Worm (Caenorhabditis elegans) whole organism, L3 larva: ENCODE data around the gene C32H11.4.
A peak's percentile ranks its signal among the peaks of the same experiment; 100 is the strongest.

Experiments used
- R02D3.7 ChIP-seq: fragments of 150-350 bp; optimal IDR thresholded peaks from 2 replicates; lab custom pipeline; 2014; ENCODE audit warnings: missing biosample characterization, missing genetic modification characterization
- ceh-16 ChIP-seq: sonication (generic microtip); optimal IDR thresholded peaks from 2 replicates; lab custom pipeline; 2017; ENCODE audit warnings: missing biosample characterization, missing genetic modification characterization
- ceh-28 ChIP-seq: fragments of 150-350 bp; optimal IDR thresholded peaks from 2 replicates; lab custom pipeline; 2014; ENCODE audit warnings: missing biosample characterization, missing genetic modification reagents, missing genetic modification characterization
- ceh-9 ChIP-seq: sonication (generic microtip); optimal IDR thresholded peaks from 2 replicates; lab custom pipeline; 2018; ENCODE audit warnings: missing biosample characterization, missing genetic modification characterization
- egl-27 ChIP-seq: sonication (generic microtip); optimal IDR thresholded peaks from 4 replicates; lab custom pipeline; 2017; ENCODE audit warnings: missing biosample characterization, missing genetic modification reagents, missing genetic modification characterization
- egl-5 ChIP-seq: fragments of 150-350 bp; optimal IDR thresholded peaks from 2 replicates; lab custom pipeline; 2017; ENCODE audit warnings: missing biosample characterization, missing genetic modification reagents, missing genetic modification characterization, inconsistent platforms
- elt-2 ChIP-seq: sonication (generic microtip); optimal IDR thresholded peaks from 2 replicates; lab custom pipeline; 2016; ENCODE audit warnings: missing genetic modification reagents, mild to moderate bottlenecking, missing genetic modification characterization, missing compliant biosample characterization
- fkh-10 ChIP-seq: sonication (generic microtip); optimal IDR thresholded peaks from 2 replicates; lab custom pipeline; 2017; ENCODE audit warnings: missing biosample characterization, missing genetic modification reagents, missing genetic modification characterization
- fkh-2 ChIP-seq: fragments of 150-350 bp; optimal IDR thresholded peaks from 2 replicates; lab custom pipeline; 2014; ENCODE audit warnings: missing biosample characterization, missing genetic modification reagents, missing genetic modification characterization
- hmg-11 ChIP-seq: sonication (generic microtip); optimal IDR thresholded peaks from 2 replicates; lab custom pipeline; 2016; ENCODE audit warnings: missing genetic modification characterization, missing compliant biosample characterization
- jun-1 ChIP-seq: fragments of 150-350 bp; optimal IDR thresholded peaks from 2 replicates; lab custom pipeline; 2014; ENCODE audit warnings: missing biosample characterization, missing genetic modification reagents, missing genetic modification characterization
- lin-39 ChIP-seq: fragments of 150-350 bp; optimal IDR thresholded peaks from 2 replicates; lab custom pipeline; 2018; ENCODE audit warnings: missing biosample characterization, missing genetic modification reagents, missing genetic modification characterization
- lsy-12 ChIP-seq: sonication (generic microtip); optimal IDR thresholded peaks from 2 replicates; lab custom pipeline; 2016; ENCODE audit warnings: mild to moderate bottlenecking, missing genetic modification characterization, missing compliant biosample characterization
- mdl-1 ChIP-seq: fragments of 150-350 bp; optimal IDR thresholded peaks from 2 replicates; lab custom pipeline; 2014; ENCODE audit warnings: missing biosample characterization, missing genetic modification characterization
- mml-1 ChIP-seq: fragments of 150-350 bp; sonication (generic microtip); optimal IDR thresholded peaks from 3 replicates; lab custom pipeline; 2014; ENCODE audit warnings: missing biosample characterization, missing genetic modification characterization
- nfya-1 ChIP-seq: sonication (generic microtip); optimal IDR thresholded peaks from 2 replicates; lab custom pipeline; 2017; ENCODE audit warnings: missing genetic modification characterization, mild to moderate bottlenecking, missing compliant biosample characterization, antibody characterized with exemption, moderate library complexity; ENCODE audit not compliant: insufficient read depth
- nhr-11 ChIP-seq: fragments of 150-350 bp; optimal IDR thresholded peaks from 2 replicates; lab custom pipeline; 2014; ENCODE audit warnings: missing biosample characterization, missing genetic modification characterization
- nhr-12 ChIP-seq: fragments of 150-350 bp; optimal IDR thresholded peaks from 2 replicates; lab custom pipeline; 2014; ENCODE audit warnings: missing biosample characterization, missing genetic modification characterization
- nhr-23 ChIP-seq: fragments of 150-350 bp; optimal IDR thresholded peaks from 2 replicates; lab custom pipeline; 2014; ENCODE audit warnings: missing biosample characterization, missing genetic modification reagents, missing genetic modification characterization
- nhr-237 ChIP-seq: fragments of 150-350 bp; optimal IDR thresholded peaks from 2 replicates; lab custom pipeline; 2014; ENCODE audit warnings: missing biosample characterization, missing genetic modification characterization
- nhr-43 ChIP-seq: sonication (generic microtip); optimal IDR thresholded peaks from 2 replicates; lab custom pipeline; 2016; ENCODE audit warnings: mild to moderate bottlenecking, missing genetic modification characterization, missing compliant biosample characterization; ENCODE audit not compliant: poor library complexity, severe bottlenecking
- nhr-76 ChIP-seq: fragments of 150-350 bp; sonication (generic microtip); optimal IDR thresholded peaks from 5 replicates; lab custom pipeline; 2014; ENCODE audit warnings: missing biosample characterization, missing genetic modification characterization
- pqm-1 ChIP-seq: fragments of 150-350 bp; optimal IDR thresholded peaks from 2 replicates; lab custom pipeline; 2017; ENCODE audit warnings: missing biosample characterization, missing genetic modification characterization, inconsistent platforms
- skn-1 ChIP-seq: fragments of 150-350 bp; optimal IDR thresholded peaks from 2 replicates; lab custom pipeline; 2014; ENCODE audit warnings: missing biosample characterization, missing genetic modification characterization
- tbx-2 ChIP-seq: sonication (generic microtip); optimal IDR thresholded peaks from 2 replicates; lab custom pipeline; 2016; ENCODE audit warnings: mild to moderate bottlenecking, missing genetic modification characterization, missing compliant biosample characterization
- ztf-4 ChIP-seq: fragments of 150-350 bp; optimal IDR thresholded peaks from 2 replicates; lab custom pipeline; 2014; ENCODE audit warnings: missing biosample characterization, missing genetic modification characterization

The C32H11.4 gene

DNA sequence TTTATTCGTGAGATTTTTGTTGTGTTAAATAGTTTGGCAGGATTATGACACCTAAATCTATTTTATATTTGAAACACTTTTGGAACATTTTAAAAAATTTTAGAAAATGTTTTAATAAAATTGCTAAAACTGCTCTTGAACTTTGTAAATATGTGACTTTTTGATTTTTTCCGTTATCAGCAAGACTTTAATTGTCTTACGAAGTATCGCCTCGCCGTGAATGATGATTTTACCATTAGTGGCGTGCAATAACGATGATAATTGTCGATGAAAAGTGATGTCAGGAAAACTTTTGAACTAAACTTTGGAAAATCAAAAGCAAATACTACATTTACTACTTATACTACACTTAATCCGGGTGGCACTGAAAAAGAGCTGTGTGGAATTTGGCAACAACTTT lies 511 bp upstream of the C32H11.4 start:
- no peak for TF ChIP-seq nfya-1 (tag; lab: Kevin White, UChicago)
- peak; percentile 52 for TF ChIP-seq pqm-1 (tag; lab: Kevin White, UChicago)
- no peak for TF ChIP-seq mml-1 (tag; lab: Kevin White, UChicago)
- peak; percentile 33 for TF ChIP-seq skn-1 (tag; lab: Kevin White, UChicago)
- TF ChIP-seq nhr-23 (tag; lab: Kevin White, UChicago) = no peak

DNA sequence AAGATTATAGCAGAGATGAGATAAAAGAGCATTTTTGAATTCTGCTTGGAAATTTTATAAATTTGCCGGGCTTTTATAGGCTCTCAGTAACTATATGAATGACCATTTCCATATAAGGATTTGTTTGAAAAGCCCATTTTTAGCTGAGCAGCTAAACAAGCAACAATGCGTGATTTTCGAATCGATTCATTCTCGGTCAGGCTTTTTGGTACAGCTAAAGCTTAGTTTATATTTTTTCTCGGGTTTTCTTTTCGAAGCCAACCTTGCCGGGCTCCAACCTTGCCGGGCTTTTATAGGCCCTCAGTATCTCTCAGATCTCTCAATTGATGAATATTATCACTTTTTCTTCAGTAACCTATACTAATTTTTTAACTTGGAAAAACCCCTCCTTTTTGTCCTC lies 3.3 kb downstream of the C32H11.4 start, which contains the start of gene srlf-4:
TSS of gene srlf-4 (minus strand) at position 101 of the 400 bp plus-strand sequence.
- TF ChIP-seq fkh-2 (tag; lab: Kevin White, UChicago) (no peak), hmg-11 (no peak)

DNA sequence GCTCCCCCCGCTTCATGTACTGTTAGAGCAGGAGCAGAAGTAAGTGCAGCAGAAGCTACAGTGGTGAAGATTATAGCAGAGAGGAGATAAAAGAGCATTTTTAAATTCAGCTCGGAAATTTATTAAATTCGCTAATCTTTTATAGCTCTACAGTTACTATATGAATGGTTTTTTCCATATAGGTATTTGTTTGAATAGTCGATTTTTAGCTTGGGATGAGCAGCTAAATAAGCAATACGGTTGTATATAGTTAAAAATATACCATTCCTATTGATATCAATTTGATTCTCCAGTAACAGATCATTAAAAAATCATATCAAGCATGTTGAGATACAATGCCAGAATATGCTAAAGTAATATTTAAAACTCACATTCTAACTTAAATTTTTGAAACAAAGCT lies 5.6 kb downstream of the C32H11.4 start, which contains the start of gene srlf-5:
TSS of gene srlf-5 (minus strand) at position 101 of the 400 bp plus-strand sequence.
- no peak for TF ChIP-seq ztf-4 (tag; lab: Kevin White, UChicago)
- TF ChIP-seq egl-5 (tag; lab: Kevin White, UChicago) = no peak

DNA sequence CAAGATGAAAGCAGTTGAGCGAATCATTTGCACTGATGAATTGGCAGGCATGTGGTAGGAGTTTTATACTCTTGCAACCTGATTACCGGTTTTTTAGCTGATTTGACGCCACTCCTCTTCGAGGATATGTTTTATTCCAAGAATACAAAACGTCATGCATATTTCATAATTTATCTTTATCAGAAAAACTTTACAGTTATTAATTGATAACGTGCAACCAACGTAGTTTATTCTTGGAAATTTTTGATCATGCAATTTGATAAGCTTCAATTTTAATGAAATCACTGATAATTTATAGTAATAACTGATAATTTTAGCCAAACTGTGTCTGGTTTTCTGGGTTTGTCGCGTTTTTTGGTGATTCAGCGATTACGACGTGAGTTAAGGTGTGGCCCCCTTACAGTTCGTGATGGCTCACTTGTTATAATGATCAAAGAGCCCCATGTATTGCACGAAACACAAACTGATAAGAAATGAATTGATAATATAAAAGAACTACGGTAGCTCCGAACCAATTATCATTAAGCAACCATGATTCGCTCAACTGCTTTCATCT lies 15.2 kb downstream of the C32H11.4 start, which contains the start of the genes cld-1 and dod-21:
TSS of gene cld-1 (minus strand) at position 51 of the 556 bp plus-strand sequence.
TSS of gene dod-21 (plus strand) at position 518 of the 556 bp plus-strand sequence.
- TF ChIP-seq nfya-1 (tag; lab: Kevin White, UChicago) = peak; percentile 8
- TF ChIP-seq pqm-1 (tag; lab: Kevin White, UChicago) = peak; percentile 49
- peak; percentile 98 for TF ChIP-seq elt-2 (tag; lab: Kevin White, UChicago)
- no peak for TF ChIP-seq lsy-12 (tag; lab: Kevin White, UChicago)
- TF ChIP-seq, all 47 proteins: peak for 3

DNA sequence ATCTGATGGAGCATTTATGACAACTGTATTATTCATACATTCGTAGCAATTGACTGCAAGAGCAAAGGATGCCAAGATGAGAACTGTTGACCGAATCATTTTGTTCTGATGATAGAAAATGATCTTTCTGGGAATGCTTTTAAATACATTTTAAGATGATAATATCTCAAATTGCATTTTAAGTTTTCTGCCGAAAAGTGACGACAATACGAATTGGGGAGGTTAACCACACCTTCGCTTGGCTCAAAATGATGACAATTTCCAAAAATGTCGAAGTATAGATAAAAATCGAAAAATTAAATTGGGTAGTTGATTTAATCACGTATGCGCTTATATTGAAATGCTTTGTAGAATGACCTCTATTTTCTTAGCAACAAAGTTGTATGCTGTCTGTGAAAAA lies 20.2 kb downstream of the C32H11.4 start, which contains the start of gene dod-24:
TSS of gene dod-24 (minus strand) at position 101 of the 400 bp plus-strand sequence.
- TF ChIP-seq elt-2 (tag; lab: Kevin White, UChicago) = peak; percentile 5
- no peak for TF ChIP-seq egl-5 (tag; lab: Kevin White, UChicago)

DNA sequence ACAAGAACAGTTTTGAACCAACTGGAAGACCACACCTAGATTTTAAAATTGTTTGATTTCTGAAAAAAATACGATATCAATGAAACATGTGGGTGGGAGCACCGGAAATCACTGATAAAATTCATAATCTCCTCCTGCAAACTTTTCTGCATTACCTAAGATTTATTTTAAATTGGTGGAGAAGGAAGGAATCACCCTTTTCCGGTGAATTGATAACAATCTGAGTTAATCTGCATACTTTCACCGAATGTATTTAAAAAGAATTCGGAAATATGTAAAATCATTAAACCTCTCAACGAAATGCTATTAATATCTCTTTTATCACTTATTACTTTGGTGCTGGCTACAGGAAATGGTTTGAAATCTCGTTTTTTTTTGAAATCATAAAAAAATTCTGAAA lies 21.6 kb downstream of the C32H11.4 start, which contains the start of gene dct-19:
TSS of gene dct-19 (plus strand) at position 301 of the 400 bp plus-strand sequence.
- TF ChIP-seq ceh-9 (tag; lab: Kevin White, UChicago) = no peak

DNA sequence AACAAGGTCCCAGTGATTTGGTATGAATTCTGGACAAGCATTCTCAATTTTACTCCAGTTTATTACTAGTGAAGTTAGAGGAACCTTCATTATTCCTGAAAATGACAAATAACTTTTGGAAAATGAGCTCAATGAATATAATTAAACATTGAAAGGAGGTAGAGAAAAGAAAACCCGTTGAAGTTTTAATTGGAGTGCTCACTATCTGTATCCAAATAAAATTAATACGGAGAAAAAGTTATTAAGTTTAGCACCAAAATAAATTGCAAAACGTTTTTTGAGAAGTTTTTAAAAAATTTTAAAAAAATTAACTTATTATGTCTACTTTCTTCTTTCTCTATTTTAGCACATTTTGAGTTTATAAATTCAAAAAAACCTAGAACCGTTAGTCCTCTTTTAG lies 25.4 kb downstream of the C32H11.4 start, which contains the start of gene F55G11.1:
TSS of gene F55G11.1 (minus strand) at position 101 of the 400 bp plus-strand sequence.
- no peak for TF ChIP-seq nhr-12
- TF ChIP-seq jun-1 = no peak
- TF ChIP-seq mdl-1 (tag; lab: Kevin White, UChicago) = no peak
- TF ChIP-seq ceh-9 (tag; lab: Kevin White, UChicago) = no peak
- no peak for TF ChIP-seq tbx-2 (tag; lab: Kevin White, UChicago)
- TF ChIP-seq elt-2 (tag; lab: Kevin White, UChicago) = no peak
- TF ChIP-seq ceh-28 (tag; lab: Kevin White, UChicago) = no peak

DNA sequence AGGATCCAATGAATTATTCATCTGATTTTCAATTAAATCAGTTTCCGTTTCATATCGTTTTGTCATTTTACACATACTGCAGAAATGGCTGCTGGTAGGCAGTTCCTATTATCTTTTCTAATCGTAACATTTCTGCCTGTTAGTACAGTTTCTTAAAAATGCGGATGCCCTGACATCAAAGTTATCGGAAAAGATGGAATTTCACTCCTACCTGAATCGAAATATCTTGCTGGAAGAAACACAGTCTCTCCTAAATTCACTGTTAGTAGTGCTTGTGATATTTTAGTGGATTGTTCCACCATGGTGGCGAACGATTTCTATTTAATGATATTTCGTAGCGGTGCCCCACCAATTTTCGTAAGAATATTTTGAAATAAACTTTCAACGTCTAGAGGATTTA lies 27.4 kb downstream of the C32H11.4 start, which contains the start of gene F55G11.10:
TSS of gene F55G11.10 (plus strand) at position 301 of the 400 bp plus-strand sequence.
- TF ChIP-seq nhr-237 (tag; lab: Kevin White, UChicago) (no peak), jun-1 (no peak), nhr-11 (tag; lab: Kevin White, UChicago) (no peak), ceh-9 (tag; lab: Kevin White, UChicago) (no peak), nhr-23 (tag; lab: Kevin White, UChicago) (no peak), egl-27 (no peak), lin-39 (tag; lab: Kevin White, UChicago) (no peak), nhr-43 (tag; lab: Kevin White, UChicago) (no peak)

DNA sequence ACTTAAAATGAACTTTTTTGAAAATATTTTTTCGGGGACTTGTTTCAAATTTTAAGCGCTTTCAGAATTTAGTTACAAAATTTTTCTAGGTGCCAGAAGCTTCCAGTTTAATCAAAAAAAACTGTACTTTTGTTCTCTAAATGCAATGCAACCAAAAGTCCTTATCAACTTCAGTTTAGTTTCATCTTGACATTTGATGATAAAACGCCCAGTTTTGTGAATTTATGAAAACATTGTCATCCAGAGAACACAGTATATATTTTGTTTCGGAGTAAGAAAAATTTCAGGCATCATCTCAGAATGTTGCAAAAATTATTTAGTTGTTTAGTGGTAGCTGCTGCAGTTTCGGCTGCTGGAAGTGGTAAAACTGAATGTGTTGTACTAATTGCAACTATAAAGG lies 36.7 kb downstream of the C32H11.4 start, which contains the start of gene F55G11.6:
TSS of gene F55G11.6 (plus strand) at position 301 of the 400 bp plus-strand sequence.
- TF ChIP-seq nhr-76 (tag; lab: Kevin White, UChicago) (no peak), pqm-1 (tag; lab: Kevin White, UChicago) (no peak), nhr-23 (tag; lab: Kevin White, UChicago) (no peak), ceh-9 (tag; lab: Kevin White, UChicago) (no peak), ceh-16 (no peak), fkh-10 (no peak), R02D3.7 (tag; lab: Kevin White, UChicago) (no peak)
